Worm (Caenorhabditis elegans) whole organism, young adult: Measurements from ENCODE around the gene srw-73.

ENCODE experiments used
- F10E7.11 ChIP-seq: sonication (generic microtip); optimal IDR thresholded peaks from 2 replicates; lab custom pipeline; 2017; ENCODE audit warnings: mild to moderate bottlenecking, missing genetic modification characterization, moderate library complexity, missing compliant biosample characterization
- F33H1.4 ChIP-seq: fragments of 200-800 bp; sonication (Bioruptor generic); IDR thresholded peaks from 2 replicates; pipeline ENCODE4 v1.3.6; 2022; ENCODE audit warnings: missing genetic modification reagents, missing genetic modification characterization, missing compliant biosample characterization
- F49E8.2 ChIP-seq: sonication (generic microtip); optimal IDR thresholded peaks from 3 replicates; lab custom pipeline; 2017; ENCODE audit warnings: missing genetic modification characterization, mild to moderate bottlenecking, missing compliant biosample characterization, antibody characterized with exemption, moderate library complexity; ENCODE audit not compliant: insufficient read depth
- F57A8.1 ChIP-seq: fragments of 200-800 bp; sonication (Bioruptor generic); optimal IDR thresholded peaks from 2 replicates; lab custom pipeline; 2018; ENCODE audit warnings: mild to moderate bottlenecking, missing genetic modification characterization, moderate library complexity, missing compliant biosample characterization
- K11D2.4 ChIP-seq: fragments of 200-800 bp; sonication (Bioruptor generic); IDR thresholded peaks from 2 replicates; pipeline ENCODE4 v1.3.6; 2022; ENCODE audit warnings: missing genetic modification reagents, missing genetic modification characterization, missing compliant biosample characterization
- K12H6.12 ChIP-seq: fragments of 200-800 bp; sonication (Bioruptor generic); optimal IDR thresholded peaks from 2 replicates; lab custom pipeline; 2018; ENCODE audit warnings: mild to moderate bottlenecking, missing genetic modification characterization, missing compliant biosample characterization
- Y79H2A.3 ChIP-seq: fragments of 200-800 bp; sonication (Bioruptor generic); conservative IDR thresholded peaks from 2 replicates; pipeline ENCODE4 v1.3.6; 2022; ENCODE audit warnings: missing genetic modification reagents, missing genetic modification characterization, missing compliant biosample characterization
- akir-1 ChIP-seq: fragments of 200-800 bp; sonication (Bioruptor generic); optimal IDR thresholded peaks from 2 replicates; lab custom pipeline; 2018; ENCODE audit warnings: mild to moderate bottlenecking, missing genetic modification characterization, moderate library complexity, missing compliant biosample characterization
- ama-1 ChIP-seq, 3 experiments: fragments of 150-350 bp in 1 of 3; sonication (generic microtip) in 2 of 3; optimal IDR thresholded peaks; 2 replicates each; lab custom pipeline; 2014 to 2018; ENCODE audit warnings: missing biosample characterization in 2 of 3, missing genetic modification characterization in 2 of 3, missing genetic modification reagents in 2 of 3
- aptf-2 ChIP-seq: fragments of 200-800 bp; sonication (Bioruptor generic); conservative IDR thresholded peaks from 2 replicates; pipeline ENCODE4 v1.3.6; 2022; ENCODE audit warnings: missing genetic modification reagents, missing genetic modification characterization, missing compliant biosample characterization
- aptf-3 ChIP-seq: fragments of 200-800 bp; sonication (Bioruptor generic); IDR thresholded peaks from 2 replicates; pipeline ENCODE4 v1.3.6; 2022; ENCODE audit warnings: missing genetic modification characterization, missing compliant biosample characterization
- atf-7 ChIP-seq: sonication (generic microtip); optimal IDR thresholded peaks from 2 replicates; lab custom pipeline; 2017; ENCODE audit warnings: mild to moderate bottlenecking, missing genetic modification characterization, missing compliant biosample characterization
- athp-1 ChIP-seq: sonication (generic microtip); optimal IDR thresholded peaks from 2 replicates; lab custom pipeline; 2017; ENCODE audit warnings: mild to moderate bottlenecking, missing genetic modification characterization, missing compliant biosample characterization
- attf-5 ChIP-seq: fragments of 200-800 bp; sonication (Bioruptor generic); optimal IDR thresholded peaks from 2 replicates; lab custom pipeline; 2018; ENCODE audit warnings: mild to moderate bottlenecking, missing genetic modification characterization, missing compliant biosample characterization
- attf-6 ChIP-seq: fragments of 200-800 bp; sonication (Bioruptor generic); IDR thresholded peaks from 2 replicates; pipeline ENCODE4 v1.3.6; 2022; ENCODE audit warnings: missing genetic modification reagents, missing genetic modification characterization, missing compliant biosample characterization
- bed-1 ChIP-seq: fragments of 200-800 bp; sonication (Bioruptor generic); IDR thresholded peaks from 2 replicates; pipeline ENCODE4 v1.3.6; 2022; ENCODE audit warnings: missing genetic modification reagents, missing genetic modification characterization, missing compliant biosample characterization
- ccch-3 ChIP-seq: fragments of 200-800 bp; sonication (Bioruptor generic); optimal IDR thresholded peaks from 2 replicates; lab custom pipeline; 2018; ENCODE audit warnings: mild to moderate bottlenecking, missing genetic modification characterization, missing compliant biosample characterization
- ceh-27 ChIP-seq: fragments of 200-800 bp; sonication (Bioruptor generic); optimal IDR thresholded peaks from 2 replicates; lab custom pipeline; 2018; ENCODE audit warnings: mild to moderate bottlenecking, missing genetic modification characterization, moderate library complexity, missing compliant biosample characterization
- ceh-91 ChIP-seq: fragments of 200-800 bp; sonication (Bioruptor generic); IDR thresholded peaks from 2 replicates; pipeline ENCODE4 v1.3.6; 2022; ENCODE audit warnings: missing genetic modification reagents, missing genetic modification characterization, missing compliant biosample characterization
- dox-1 ChIP-seq: fragments of 200-800 bp; sonication (Bioruptor generic); IDR thresholded peaks from 2 replicates; pipeline ENCODE4 v1.3.6; 2022; ENCODE audit warnings: missing genetic modification reagents, missing genetic modification characterization, missing compliant biosample characterization
- efl-1 ChIP-seq: fragments of 150-350 bp; optimal IDR thresholded peaks from 2 replicates; lab custom pipeline; 2014; ENCODE audit warnings: missing biosample characterization, missing genetic modification reagents, missing genetic modification characterization
- gei-17 ChIP-seq: fragments of 200-800 bp; sonication (Bioruptor generic); optimal IDR thresholded peaks from 2 replicates; lab custom pipeline; 2018; ENCODE audit warnings: mild to moderate bottlenecking, missing genetic modification characterization, missing compliant biosample characterization
- hmg-1.2 ChIP-seq: fragments of 200-800 bp; sonication (Bioruptor generic); IDR thresholded peaks from 2 replicates; pipeline ENCODE4 v1.3.6; 2022; ENCODE audit warnings: missing genetic modification reagents, missing genetic modification characterization, missing compliant biosample characterization
- hrde-1 ChIP-seq: sonication (generic microtip); optimal IDR thresholded peaks from 2 replicates; lab custom pipeline; 2016; ENCODE audit warnings: missing genetic modification characterization, mild to moderate bottlenecking, missing compliant biosample characterization, moderate library complexity, missing genotype, missing genetic modification reagents, borderline replicate concordance
- let-607 ChIP-seq, 2 experiments: fragments of 200-800 bp in 1 of 2; sonication (Bioruptor generic) in 1 of 2; sonication (generic microtip) in 1 of 2; optimal IDR thresholded peaks; 2 replicates each; lab custom pipeline; 2016 to 2018; ENCODE audit warnings: mild to moderate bottlenecking in 2 of 2, missing compliant biosample characterization in 2 of 2, missing genetic modification characterization in 2 of 2, moderate library complexity in 2 of 2, missing genotype in 1 of 2
- lin-35 ChIP-seq, 3 experiments: fragments of 150-350 bp in 2 of 3; sonication (generic microtip) in 1 of 3; optimal IDR thresholded peaks; 2 replicates each; lab custom pipeline; 2014 to 2018; ENCODE audit warnings: missing biosample characterization in 3 of 3, missing genetic modification characterization in 3 of 3, missing genetic modification reagents in 3 of 3
- lin-54 ChIP-seq: fragments of 200-800 bp; sonication (Bioruptor generic); optimal IDR thresholded peaks from 2 replicates; lab custom pipeline; 2018; ENCODE audit warnings: mild to moderate bottlenecking, missing genetic modification characterization, missing compliant biosample characterization
- lir-1 ChIP-seq: fragments of 200-800 bp; sonication (Bioruptor generic); conservative IDR thresholded peaks from 2 replicates; pipeline ENCODE4 v1.3.6; 2022; ENCODE audit warnings: missing genetic modification reagents, missing genetic modification characterization, missing compliant biosample characterization
- lsl-1 ChIP-seq: fragments of 200-800 bp; sonication (Bioruptor generic); optimal IDR thresholded peaks from 2 replicates; lab custom pipeline; 2018; ENCODE audit warnings: mild to moderate bottlenecking, missing genetic modification characterization, moderate library complexity, missing compliant biosample characterization
- madf-3 ChIP-seq: fragments of 200-800 bp; sonication (Bioruptor generic); IDR thresholded peaks from 2 replicates; pipeline ENCODE4 v1.3.6; 2022; ENCODE audit warnings: missing genetic modification reagents, missing genetic modification characterization, missing compliant biosample characterization
- madf-8 ChIP-seq: fragments of 200-800 bp; sonication (Bioruptor generic); conservative IDR thresholded peaks from 2 replicates; pipeline ENCODE4 v1.3.6; 2022; ENCODE audit warnings: missing genetic modification reagents, missing genetic modification characterization, missing compliant biosample characterization
- mcd-1 ChIP-seq: fragments of 200-800 bp; sonication (Bioruptor generic); IDR thresholded peaks from 2 replicates; pipeline ENCODE4 v1.3.6; 2022; ENCODE audit warnings: missing genetic modification reagents, missing genetic modification characterization, missing compliant biosample characterization
- mes-4 ChIP-seq: sonication (generic microtip); optimal IDR thresholded peaks from 2 replicates; lab custom pipeline; 2016; ENCODE audit warnings: missing genotype, missing genetic modification characterization, missing compliant biosample characterization
- mxl-1 ChIP-seq: sonication (generic microtip); optimal IDR thresholded peaks from 2 replicates; lab custom pipeline; 2016; ENCODE audit warnings: missing genetic modification characterization, missing compliant biosample characterization
- nfyb-1 ChIP-seq: fragments of 200-800 bp; sonication (Bioruptor generic); IDR thresholded peaks from 2 replicates; pipeline ENCODE4 v1.3.6; 2022; ENCODE audit warnings: missing genetic modification reagents, missing genetic modification characterization, missing compliant biosample characterization
- nhr-179 ChIP-seq: sonication (generic microtip); optimal IDR thresholded peaks from 2 replicates; lab custom pipeline; 2016; ENCODE audit warnings: mild to moderate bottlenecking, missing genetic modification characterization, missing compliant biosample characterization
- pha-4 ChIP-seq: fragments of 150-350 bp; sonication (generic microtip); optimal IDR thresholded peaks from 2 replicates; lab custom pipeline; 2014; ENCODE audit warnings: missing biosample characterization, missing genetic modification reagents, missing genetic modification characterization
- rcor-1 ChIP-seq: fragments of 200-800 bp; sonication (Bioruptor generic); IDR thresholded peaks from 2 replicates; pipeline ENCODE4 v1.3.6; 2022; ENCODE audit warnings: missing genetic modification reagents, missing genetic modification characterization, missing compliant biosample characterization
- sdz-38 ChIP-seq: sonication (generic microtip); optimal IDR thresholded peaks from 2 replicates; lab custom pipeline; 2016; ENCODE audit warnings: missing genotype, missing genetic modification characterization, missing compliant biosample characterization
- sea-2 ChIP-seq: fragments of 200-800 bp; sonication (Bioruptor generic); IDR thresholded peaks from 2 replicates; pipeline ENCODE4 v1.3.6; 2022; ENCODE audit warnings: missing genetic modification characterization, missing compliant biosample characterization
- snpc-3.4 ChIP-seq: sonication (generic microtip); optimal IDR thresholded peaks from 2 replicates; lab custom pipeline; 2017; ENCODE audit warnings: missing genetic modification characterization, mild to moderate bottlenecking, missing compliant biosample characterization, antibody characterized with exemption, moderate library complexity, missing genotype, missing genetic modification reagents
- tbp1 ChIP-seq: fragments of 200-800 bp; sonication (Bioruptor generic); optimal IDR thresholded peaks from 2 replicates; lab custom pipeline; 2018; ENCODE audit warnings: mild to moderate bottlenecking, missing genetic modification characterization, missing compliant biosample characterization
- tlf-1 ChIP-seq: fragments of 200-800 bp; sonication (Bioruptor generic); optimal IDR thresholded peaks from 2 replicates; lab custom pipeline; 2018; ENCODE audit warnings: mild to moderate bottlenecking, missing genetic modification characterization, missing compliant biosample characterization
- unc-130 ChIP-seq: sonication (generic microtip); optimal IDR thresholded peaks from 2 replicates; lab custom pipeline; 2016; ENCODE audit warnings: missing genetic modification reagents, missing genetic modification characterization, missing compliant biosample characterization
- xnd-1 ChIP-seq: sonication (generic microtip); optimal IDR thresholded peaks from 2 replicates; lab custom pipeline; 2016; ENCODE audit warnings: missing genotype, missing genetic modification reagents, missing genetic modification characterization, missing compliant biosample characterization
- ztf-26 ChIP-seq: sonication (generic microtip); optimal IDR thresholded peaks from 2 replicates; lab custom pipeline; 2017; ENCODE audit warnings: missing genetic modification characterization, missing compliant biosample characterization

The srw-73 gene

ce11 chrV:16539666-16540065 lies 48.7 kb downstream of the srw-73 start:
- TF ChIP-seq atf-7 (tag; lab: Kevin White, UChicago) (no peak), efl-1 (GFP tag; lab: Kevin White, UChicago) (no peak), F57A8.1 (no peak), snpc-3.4 (tag; lab: Kevin White, UChicago) (no peak), lin-35 (GFP tag; optimal IDR thresholded peaks at IDR 0.05; lab: Kevin White, UChicago) (no peak), pha-4 (tag; lab: Kevin White, UChicago) (no peak), F10E7.11 (tag; lab: Kevin White, UChicago) (no peak), nfyb-1 (no peak), sdz-38 (tag; lab: Kevin White, UChicago) (no peak), unc-130 (no peak), lir-1 (GFP tag; lab: Robert Waterston, UW) (no peak), ama-1 (optimal IDR thresholded peaks at IDR 0.05; lab: Kevin White, UChicago) (no peak), ama-1 (GFP tag; optimal IDR thresholded peaks at IDR 0.05; lab: Kevin White, UChicago) (no peak), aptf-3 (no peak), gei-17 (GFP tag; lab: Kevin White, UChicago) (no peak), mes-4 (tag; lab: Kevin White, UChicago) (no peak), athp-1 (tag; lab: Kevin White, UChicago) (no peak), let-607 (tag; optimal IDR thresholded peaks at IDR 0.05; lab: Kevin White, UChicago) (no peak), hrde-1 (tag; lab: Kevin White, UChicago) (no peak)
- TF ChIP-seq, all 124 proteins: peak for 0

- TF ChIP-seq ceh-91 (peak; percentile 53), attf-5 (GFP tag; lab: Kevin White, UChicago) (peak; percentile 50), let-607 (tag; optimal IDR thresholded peaks at IDR 0.05; lab: Kevin White, UChicago) (peak in 1 of 2 experiments; percentile 52), nhr-179 (tag; lab: Kevin White, UChicago) (no peak), xnd-1 (tag; lab: Kevin White, UChicago) (peak; percentile 38), F33H1.4 (no peak), dox-1 (GFP tag; lab: Robert Waterston, UW) (peak; percentile 93), aptf-2 (GFP tag; lab: Robert Waterston, UW) (0 out of 2 replicates have a peak, but pooled peaks have one; percentile 5), ztf-26 (tag; lab: Kevin White, UChicago) (no peak), tbp1 (GFP tag; lab: Kevin White, UChicago) (peak; percentile 40), K11D2.4 (GFP tag; lab: Robert Waterston, UW) (peak; percentile 39; the same call in 1 of the 2 replicates), madf-8 (peak; percentile 40), ccch-3 (GFP tag; lab: Kevin White, UChicago) (no peak), ceh-27 (peak; percentile 8), unc-130 (peak; percentile 26), madf-3 (GFP tag; lab: Robert Waterston, UW) (0 out of 2 replicates have a peak, but pooled peaks have one; percentile 17), nfyb-1 (peak; percentile 74), akir-1 (GFP tag; lab: Kevin White, UChicago) (no peak), lin-54 (GFP tag; lab: Kevin White, UChicago) (peak; percentile 57), attf-6 (GFP tag; lab: Robert Waterston, UW) (peak; percentile 56), sea-2 (GFP tag; lab: Robert Waterston, UW) (0 out of 2 replicates have a peak, but pooled peaks have one; percentile 32), Y79H2A.3 (peak; percentile 64; the same call in 1 of the 2 replicates), tlf-1 (peak; percentile 31), F49E8.2 (tag; lab: Kevin White, UChicago) (peak; percentile 33), K12H6.12 (tag; lab: Kevin White, UChicago) (peak; percentile 31), mxl-1 (no peak), mcd-1 (GFP tag; lab: Robert Waterston, UW) (peak; percentile 85), lsl-1 (peak; percentile 82), rcor-1 (GFP tag; lab: Robert Waterston, UW) (0 out of 2 replicates have a peak, but pooled peaks have one; percentile 15), hmg-1.2 (GFP tag; lab: Robert Waterston, UW) (peak; percentile 81), bed-1 (GFP tag; lab: Robert Waterston, UW) (peak; percentile 48; the same call in 1 of the 2 replicates)
These were observed 50.4 kb downstream of the srw-73 start, which contains the start of gene Y32B12B.2 for ce11 chrV:16537908-16538446. Y32B12B.2 (plus strand) TSS chrV:16538396.
